Worm (Caenorhabditis elegans): ENCODE data around the gene B0272.3.

Gene B0272.3

DNA sequence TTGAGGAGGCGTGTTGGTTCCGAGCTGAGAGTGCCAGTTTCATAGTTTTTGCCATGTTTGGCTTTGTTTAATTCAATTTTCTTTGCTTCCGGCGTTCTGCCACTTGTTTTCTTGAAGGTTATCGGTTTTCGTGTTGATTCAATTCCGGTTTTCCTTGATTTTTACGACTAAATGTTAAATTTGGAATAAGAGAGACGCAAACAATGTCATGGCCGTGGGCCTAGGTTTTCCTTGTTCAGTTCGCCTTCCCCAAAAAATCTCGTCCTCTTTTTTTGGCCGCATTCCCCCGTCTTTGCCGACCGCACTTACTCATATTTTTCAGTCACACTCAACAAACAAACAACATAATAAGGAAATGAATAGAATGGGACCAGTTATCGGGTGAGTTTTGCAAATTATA, 37.5 kb upstream of the B0272.3 start, which contains the start of gene C23F12.9:
C23F12.9 (plus strand) TSS at position 301 of the 400 bp plus-strand sequence.
- no peak for TF ChIP-seq xnd-1 (tag; optimal IDR thresholded peaks at IDR 0.05)
- TF ChIP-seq efl-1 (GFP tag; optimal IDR thresholded peaks at IDR 0.05) = no peak
- no peak for TF ChIP-seq ets-4 (GFP tag; optimal IDR thresholded peaks at IDR 0.05)
- TF ChIP-seq fkh-3 (tag; optimal IDR thresholded peaks at IDR 0.05) = no peak
- no peak for TF ChIP-seq nfya-2 (GFP tag; IDR thresholded peaks at IDR 0.05)
- no peak for TF ChIP-seq ztf-18 (tag; optimal IDR thresholded peaks at IDR 0.05)
- TF ChIP-seq attf-5 (GFP tag; optimal IDR thresholded peaks at IDR 0.05) = no peak
- TF ChIP-seq Y95B8A.8 (GFP tag; IDR thresholded peaks at IDR 0.05) = no peak
- TF ChIP-seq ama-1 (optimal IDR thresholded peaks at IDR 0.05) = no peak
- TF ChIP-seq ama-1 (GFP tag; optimal IDR thresholded peaks at IDR 0.05) = no peak

DNA sequence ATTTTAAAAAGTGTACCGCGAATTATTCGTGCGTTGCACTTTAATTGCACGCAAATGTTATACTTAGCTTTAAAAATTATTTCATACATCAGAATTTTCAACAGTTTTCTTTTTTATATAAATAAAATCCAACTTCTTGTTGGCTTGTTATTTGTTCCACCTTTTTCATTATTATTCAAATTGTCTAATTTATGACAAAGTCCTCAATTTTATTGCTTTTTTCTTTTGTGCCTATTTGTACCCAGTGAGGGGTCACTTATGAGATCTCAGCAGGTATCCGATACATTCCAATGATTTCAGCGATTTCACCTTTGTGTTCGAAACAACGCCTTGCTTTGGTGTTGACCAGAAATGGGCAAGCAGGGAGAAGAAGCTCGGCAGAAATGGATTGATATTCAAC, 33.8 kb upstream of the B0272.3 start, which contains the start of gene fln-2:
fln-2 (plus strand) TSS at position 301 of the 400 bp plus-strand sequence.
- no peak for TF ChIP-seq ama-1 (optimal IDR thresholded peaks at IDR 0.05)
- TF ChIP-seq ama-1 (GFP tag; optimal IDR thresholded peaks at IDR 0.05) = no peak
- no peak for TF ChIP-seq F55B11.4 (tag; optimal IDR thresholded peaks at IDR 0.05; ENCODE audit: borderline replicate concordance, insufficient read depth)
- TF ChIP-seq mel-28 (tag; optimal IDR thresholded peaks at IDR 0.05; ENCODE audit: borderline replicate concordance) = no peak

DNA sequence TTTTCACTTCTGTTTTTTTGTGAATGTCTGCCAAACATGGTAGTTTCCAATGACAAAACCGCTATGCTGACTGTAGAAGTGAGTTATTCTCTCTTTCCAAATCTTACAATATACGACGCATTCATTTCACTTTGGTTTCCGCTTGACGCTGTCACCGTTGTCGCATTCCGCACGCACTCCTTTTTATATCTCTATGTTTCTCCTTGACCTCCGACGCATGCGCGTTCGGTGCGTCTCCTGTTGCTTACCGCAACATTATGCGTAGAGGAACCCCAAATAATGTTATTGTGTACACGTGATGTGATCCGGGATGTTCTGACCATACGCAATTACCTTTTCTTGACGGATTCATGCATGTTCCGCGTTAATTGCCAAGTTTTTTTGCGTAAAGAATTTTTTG, 29.3 kb upstream of the B0272.3 start:
- TF ChIP-seq F39B2.1 (GFP tag; IDR thresholded peaks at IDR 0.05) = no peak
- no peak for TF ChIP-seq F57A8.1 (GFP tag; optimal IDR thresholded peaks at IDR 0.05)
- no peak for TF ChIP-seq rpc-1 (optimal IDR thresholded peaks at IDR 0.05)
- no peak for TF ChIP-seq rpc-1 (tag; optimal IDR thresholded peaks at IDR 0.05)
- TF ChIP-seq hsf-1 (GFP tag; IDR thresholded peaks at IDR 0.05) = no peak
- TF ChIP-seq egl-44 (GFP tag; IDR thresholded peaks at IDR 0.05) = no peak
- TF ChIP-seq dox-1 (GFP tag; IDR thresholded peaks at IDR 0.05) = no peak
- no peak for TF ChIP-seq nfya-1 (tag; optimal IDR thresholded peaks at IDR 0.05; ENCODE audit: borderline replicate concordance, insufficient read depth)
- TF ChIP-seq D2030.7 (GFP tag; IDR thresholded peaks at IDR 0.05) = no peak
- no peak for TF ChIP-seq ztf-26 (tag; optimal IDR thresholded peaks at IDR 0.05)
- no peak for TF ChIP-seq K12H6.12 (tag; optimal IDR thresholded peaks at IDR 0.05)
- no peak for TF ChIP-seq Y79H2A.3 (GFP tag; conservative IDR thresholded peaks at IDR 0.05)
- no peak for TF ChIP-seq F55B11.4 (tag; optimal IDR thresholded peaks at IDR 0.05; ENCODE audit: borderline replicate concordance, insufficient read depth)
- TF ChIP-seq nfya-2 (GFP tag; IDR thresholded peaks at IDR 0.05) = no peak

DNA sequence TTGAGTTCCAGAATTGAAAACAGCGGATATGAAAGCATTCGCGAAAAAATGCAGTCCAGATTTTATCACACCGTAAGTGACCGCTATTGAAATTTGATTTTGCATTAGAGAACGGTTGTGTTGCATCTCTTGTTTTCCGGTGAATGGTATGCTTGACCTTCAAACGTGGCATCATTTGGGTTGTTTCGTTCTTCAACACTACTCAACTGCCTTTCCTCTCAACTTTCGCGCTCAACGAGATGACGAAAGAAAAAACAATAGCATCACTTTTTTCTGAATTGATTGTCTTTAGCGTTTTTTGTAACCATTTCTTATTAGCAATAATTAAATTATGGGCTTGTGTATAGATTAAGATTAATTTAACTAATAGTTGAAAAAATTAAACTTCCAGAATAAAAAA, 28.8 kb upstream of the B0272.3 start:
- TF ChIP-seq hlh-12 (tag; optimal IDR thresholded peaks at IDR 0.05) = no peak
- TF ChIP-seq ceh-58 (GFP tag; IDR thresholded peaks at IDR 0.05) = no peak
- TF ChIP-seq attf-6 (GFP tag; IDR thresholded peaks at IDR 0.05) = no peak
- no peak for TF ChIP-seq fkh-3 (tag; optimal IDR thresholded peaks at IDR 0.05)
- no peak for TF ChIP-seq hmg-20 (GFP tag; IDR thresholded peaks at IDR 0.05)

DNA sequence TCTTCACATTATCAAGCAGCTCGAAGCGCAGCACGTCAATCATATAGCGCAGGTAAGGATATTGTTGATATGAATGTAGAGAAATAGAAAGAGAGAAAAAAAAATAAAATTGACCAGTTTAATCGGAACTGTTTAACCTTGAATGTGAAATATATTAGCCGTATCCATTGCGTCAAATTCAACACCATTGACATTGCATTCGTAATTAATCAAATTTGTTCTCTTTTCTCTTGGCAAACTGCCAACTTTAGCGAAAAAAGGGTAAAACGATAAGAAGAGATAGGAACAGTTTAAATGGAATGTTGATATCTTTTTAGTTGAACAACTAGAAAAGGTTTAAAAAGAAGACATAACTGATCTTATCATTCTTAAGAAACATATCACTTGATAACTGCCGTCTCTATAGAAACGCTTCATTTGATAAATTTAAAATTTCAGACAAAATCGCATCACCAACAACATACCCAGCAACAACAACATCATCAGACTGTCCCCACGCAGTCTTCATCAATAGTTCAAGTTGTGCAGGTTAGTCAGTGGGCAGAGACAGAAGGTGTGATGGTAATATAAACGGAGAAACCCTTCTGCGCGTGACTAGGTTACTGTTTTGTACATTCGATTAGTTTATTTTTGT, 27.5 kb upstream of the B0272.3 start:
- TF ChIP-seq lin-40 (tag; optimal IDR thresholded peaks at IDR 0.05) (peak; percentile 10), pbrm-1 (GFP tag; IDR thresholded peaks at IDR 0.05) (no peak), somi-1 (GFP tag; optimal IDR thresholded peaks at IDR 0.05) (peak; percentile 38), ztf-26 (tag; optimal IDR thresholded peaks at IDR 0.05) (peak; percentile 3)

DNA sequence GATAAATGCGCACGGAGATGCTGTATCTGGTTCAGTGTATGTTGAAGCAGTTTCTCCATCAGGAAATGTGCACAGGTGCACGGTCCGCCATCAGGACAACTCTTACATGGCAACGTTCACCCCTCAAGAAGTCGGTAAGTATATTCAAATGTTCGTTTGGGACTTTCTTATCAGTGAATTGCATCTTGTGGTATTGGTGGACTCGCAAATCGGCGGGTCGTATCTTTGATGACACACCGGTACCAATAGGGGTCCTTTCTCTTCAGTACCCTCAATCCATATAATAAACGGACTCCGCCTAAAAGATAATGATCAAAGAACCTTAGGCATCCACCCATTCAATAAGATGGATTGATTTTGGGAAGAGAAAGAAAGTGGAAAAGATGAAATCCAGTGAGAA, 25.3 kb upstream of the B0272.3 start:
- no peak for TF ChIP-seq lin-26 (GFP tag; IDR thresholded peaks at IDR 0.05)
- no peak for TF ChIP-seq madf-6 (GFP tag; IDR thresholded peaks at IDR 0.05)
- TF ChIP-seq sptf-2 (GFP tag; optimal IDR thresholded peaks at IDR 0.05) = no peak
- TF ChIP-seq somi-1 (GFP tag; optimal IDR thresholded peaks at IDR 0.05) = no peak
